Worm (Caenorhabditis elegans) whole organism, mixed stage, embryonic: Measurements from ENCODE around the gene T07F10.3.

ENCODE experiments used
- ceh-43 ChIP-seq: fragments of 200-800 bp; sonication (Bioruptor generic); optimal IDR thresholded peaks from 2 replicates; lab custom pipeline; 2018; ENCODE audit warnings: mild to moderate bottlenecking, missing genetic modification characterization, moderate library complexity, missing compliant biosample characterization
- elt-1 ChIP-seq: sonication (generic microtip); optimal IDR thresholded peaks from 2 replicates; lab custom pipeline; 2017; ENCODE audit warnings: missing genetic modification characterization, mild to moderate bottlenecking, missing compliant biosample characterization, antibody characterized with exemption, moderate library complexity, borderline replicate concordance; ENCODE audit not compliant: insufficient read depth
- elt-3 ChIP-seq: fragments of 150-350 bp; optimal IDR thresholded peaks from 2 replicates; lab custom pipeline; 2014; ENCODE audit warnings: missing biosample characterization, missing genetic modification characterization
- nhr-28 ChIP-seq: fragments of 150-350 bp; optimal IDR thresholded peaks from 2 replicates; lab custom pipeline; 2014; ENCODE audit warnings: missing biosample characterization, missing genetic modification characterization
- nhr-76 ChIP-seq: sonication (generic microtip); optimal IDR thresholded peaks from 2 replicates; lab custom pipeline; 2017; ENCODE audit warnings: missing biosample characterization, missing genetic modification characterization
- tbx-8 ChIP-seq: fragments of 200-800 bp; sonication (Bioruptor generic); optimal IDR thresholded peaks from 2 replicates; lab custom pipeline; 2018; ENCODE audit warnings: mild to moderate bottlenecking, missing genetic modification characterization, moderate library complexity, missing compliant biosample characterization
- unc-62 ChIP-seq: fragments of 150-350 bp; optimal IDR thresholded peaks from 2 replicates; lab custom pipeline; 2014; ENCODE audit warnings: missing biosample characterization, missing genetic modification reagents, missing genetic modification characterization
- ztf-11 ChIP-seq: fragments of 150-350 bp; optimal IDR thresholded peaks from 2 replicates; lab custom pipeline; 2014; ENCODE audit warnings: missing biosample characterization, missing genetic modification characterization

DNA sequence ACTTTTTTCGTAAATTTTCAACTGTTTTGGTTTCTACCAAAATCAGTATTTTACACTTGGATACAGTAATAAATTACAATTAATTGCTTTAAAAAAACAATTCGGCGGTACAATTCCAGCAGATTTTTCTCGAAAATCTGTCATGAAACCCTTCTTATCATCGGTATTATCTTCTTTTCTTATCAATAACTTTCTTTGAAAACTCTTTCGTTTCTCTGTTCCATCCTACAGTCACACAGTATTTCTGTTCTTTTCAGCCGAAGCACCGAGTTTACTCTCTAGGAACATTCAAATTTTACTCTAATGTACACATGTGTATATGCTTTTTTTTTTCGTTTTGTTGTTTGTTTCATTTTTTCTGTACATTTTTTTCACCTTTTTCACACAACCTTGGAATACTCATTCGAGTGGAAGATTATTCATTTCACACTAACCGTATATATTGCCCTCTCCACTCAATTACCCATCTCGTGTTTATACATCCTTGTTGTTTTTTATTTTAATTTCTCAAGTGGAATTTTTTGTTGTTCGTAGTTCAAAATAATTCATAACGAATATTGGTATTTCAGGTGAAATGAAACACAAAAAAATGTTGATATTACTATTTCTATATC is 39.8 kb upstream of the T07F10.3 start, which contains the start of gene nid-1:
- TF ChIP-seq elt-1 (no peak), unc-62 (GFP tag; lab: Kevin White, UChicago) (no peak), nhr-28 (tag; lab: Kevin White, UChicago) (no peak), elt-3 (tag; lab: Kevin White, UChicago) (no peak), nhr-76 (tag; lab: Kevin White, UChicago) (no peak), ztf-11 (tag; lab: Kevin White, UChicago) (no peak), tbx-8 (GFP tag; lab: Kevin White, UChicago) (no peak), ceh-43 (GFP tag; lab: Kevin White, UChicago) (no peak)
